Worm (Caenorhabditis elegans): ENCODE results near the gene rab-3.

rab-3 gene

DNA sequence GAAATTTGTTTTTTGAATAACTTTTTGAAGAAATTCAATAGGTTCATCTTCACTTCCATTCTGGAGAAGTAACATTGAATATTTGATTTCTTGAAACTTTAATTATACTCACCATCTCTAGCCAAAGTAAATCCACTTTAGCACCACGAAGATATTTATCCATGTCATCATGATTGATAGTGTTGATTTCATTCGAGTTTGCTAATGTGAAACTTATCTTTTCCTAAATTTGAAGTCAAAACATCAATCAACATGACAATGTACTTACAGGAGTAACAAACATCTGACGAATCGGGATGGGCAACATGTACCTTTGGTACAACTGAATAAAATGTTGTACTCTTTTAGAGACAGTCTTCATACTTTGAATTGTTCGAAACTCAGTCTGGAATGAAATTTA is 30.3 kb downstream of the rab-3 start:
- TF ChIP-seq aha-1 (tag) = peak; percentile 56
- TF ChIP-seq ctbp-1 (GFP tag; IDR thresholded peaks at IDR 0.05) = no peak
- TF ChIP-seq Y75B8A.6 (GFP tag; IDR thresholded peaks at IDR 0.05) = no peak
- TF ChIP-seq unc-62 (GFP tag; optimal IDR thresholded peaks at IDR 0.05 in 1 of 2) = peak in 1 of 2 experiments; percentile 62
- no peak for TF ChIP-seq unc-62 (tag; optimal IDR thresholded peaks at IDR 0.05)

DNA sequence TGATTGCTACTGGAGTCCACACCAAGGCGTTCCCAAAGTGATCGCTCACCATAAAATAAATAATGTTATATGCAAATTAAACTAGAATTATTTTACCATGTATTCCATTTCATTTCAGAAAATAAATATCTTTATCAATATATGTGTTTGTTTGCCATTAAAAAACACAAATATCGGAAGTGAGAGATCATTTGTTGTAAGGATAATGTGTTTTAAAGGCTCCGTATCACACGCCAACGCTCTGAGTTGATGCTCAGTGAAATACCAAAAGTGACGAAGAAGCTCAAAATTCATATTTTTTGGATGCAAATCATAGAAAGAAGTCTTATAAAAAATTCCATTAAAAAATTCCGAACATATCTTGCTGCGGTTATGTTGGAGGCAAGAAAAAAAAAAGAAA is 31.4 kb downstream of the rab-3 start:
- peak in 1 of 2 experiments; percentile 91 for TF ChIP-seq unc-62 (GFP tag; optimal IDR thresholded peaks at IDR 0.05 in 1 of 2)
- no peak for TF ChIP-seq unc-62 (tag; optimal IDR thresholded peaks at IDR 0.05)
- TF ChIP-seq F10B5.3 (tag; optimal IDR thresholded peaks at IDR 0.05) = no peak
- no peak for TF ChIP-seq vab-7 (GFP tag; IDR thresholded peaks at IDR 0.05)

DNA sequence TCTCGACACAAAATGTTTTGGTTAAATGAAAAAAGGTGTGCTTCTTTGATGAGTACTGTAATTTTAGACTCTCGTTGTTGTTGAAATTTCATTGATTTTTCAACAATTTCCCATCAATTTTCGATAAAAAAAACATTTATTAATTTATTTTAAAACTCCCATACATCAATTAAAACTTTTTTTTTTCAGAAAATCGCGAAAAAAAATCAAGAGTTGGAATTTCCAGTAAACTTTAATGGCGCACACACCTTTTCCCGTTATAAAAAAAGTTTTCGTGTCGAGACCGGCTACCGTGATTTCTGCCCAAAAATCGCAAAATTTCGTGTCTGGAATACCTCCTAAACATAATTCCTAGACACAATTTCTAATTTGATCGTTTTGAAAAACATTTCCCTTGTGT is 32.9 kb downstream of the rab-3 start, which contains the start of gene C25H3.14:
C25H3.14 (plus strand) TSS at position 301 of the 400 bp plus-strand sequence.
- TF ChIP-seq skn-1 (tag; optimal IDR thresholded peaks at IDR 0.05) = no peak

DNA sequence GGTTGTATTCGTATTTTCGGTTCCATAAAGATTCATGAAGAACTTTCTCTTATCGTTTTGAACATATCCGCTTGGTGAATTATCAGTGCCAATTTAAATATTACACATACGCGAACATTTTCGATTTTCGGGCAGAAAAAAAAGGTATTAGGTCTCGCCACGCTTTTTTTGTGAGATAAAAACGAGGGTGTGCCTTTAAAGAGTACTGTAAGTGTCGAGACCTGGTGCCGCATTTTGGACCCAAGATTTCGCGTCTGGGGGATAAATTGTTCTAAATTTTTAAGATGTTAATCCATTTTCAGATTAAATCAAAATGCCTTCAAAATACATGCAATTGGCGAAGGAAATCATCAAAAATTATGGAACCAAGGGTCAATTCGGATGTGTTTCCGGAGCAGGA is 33.8 kb downstream of the rab-3 start, which contains the start of gene C25H3.3:
C25H3.3 (plus strand) TSS at position 301 of the 400 bp plus-strand sequence.
- TF ChIP-seq aha-1 (tag) (peak; percentile 77), Y105C5A.15 (GFP tag; IDR thresholded peaks at IDR 0.05) (no peak)

DNA sequence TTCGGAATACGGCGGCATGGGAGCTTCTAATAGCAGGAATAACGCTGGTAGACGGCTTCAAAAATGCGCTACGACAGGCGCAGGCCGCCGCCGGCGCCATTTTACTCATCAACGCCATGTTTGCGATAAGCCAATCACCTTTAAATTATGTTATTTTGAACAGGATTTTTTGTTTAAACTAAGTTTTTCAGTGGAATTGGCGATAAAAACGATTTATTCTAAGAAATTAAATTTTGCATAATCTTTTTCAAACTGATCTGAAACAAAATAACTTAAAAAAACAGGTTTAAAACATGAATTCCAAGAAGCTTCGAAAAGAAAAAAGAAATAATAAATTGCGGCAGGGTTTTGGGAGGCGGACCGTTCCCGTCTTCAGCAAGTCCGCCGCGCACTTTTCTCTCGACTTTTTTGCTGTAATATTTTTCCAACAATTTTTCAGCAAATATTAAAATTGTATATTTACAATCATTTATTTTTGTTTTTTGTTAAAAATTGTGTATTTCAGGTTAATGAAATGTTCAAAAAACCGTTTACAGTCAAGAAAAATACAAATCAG is 36.4 kb downstream of the rab-3 start, which contains the start of the genes ndub-5 and eif-2D:
ndub-5 (minus strand) TSS at position 138 of the 556 bp plus-strand sequence.
eif-2D (plus strand) TSS at position 506 of the 556 bp plus-strand sequence.
- TF ChIP-seq lin-39 (tag; optimal IDR thresholded peaks at IDR 0.05) = no peak
- TF ChIP-seq aha-1 (tag) = peak; percentile 75
- TF ChIP-seq mep-1 (tag; optimal IDR thresholded peaks at IDR 0.05) = peak; percentile 5
- TF ChIP-seq madf-5 (GFP tag; IDR thresholded peaks at IDR 0.05) = no peak
- TF ChIP-seq unc-62 (GFP tag; optimal IDR thresholded peaks at IDR 0.05 in 1 of 2) = peak in 1 of 2 experiments; percentile 15
- no peak for TF ChIP-seq unc-62 (tag; optimal IDR thresholded peaks at IDR 0.05)
- peak; percentile 50 for TF ChIP-seq mes-2 (tag; optimal IDR thresholded peaks at IDR 0.05; ENCODE audit: poor library complexity, severe bottlenecking)
- peak in 1 of 2 experiments; percentile 37 for TF ChIP-seq lsy-2 (tag; optimal IDR thresholded peaks at IDR 0.05)

DNA sequence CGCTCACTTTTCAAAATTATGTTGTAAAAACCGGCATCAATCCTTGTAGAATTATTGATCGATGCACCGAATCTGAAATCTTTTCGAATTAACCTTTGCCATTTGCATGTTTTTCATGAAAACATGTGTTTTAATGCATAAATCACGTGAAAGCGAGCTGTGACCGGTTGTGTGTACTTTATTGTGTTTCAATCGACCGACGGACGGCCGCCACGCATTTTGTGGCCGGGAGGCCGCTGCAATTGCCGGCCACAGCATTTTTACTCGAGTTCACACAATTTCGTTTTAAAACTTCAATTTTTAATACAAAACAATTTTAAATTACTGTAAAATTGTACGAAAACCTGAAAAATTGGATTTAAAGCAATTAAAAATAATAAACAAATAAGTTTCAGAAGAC is 38.7 kb downstream of the rab-3 start, which contains the start of gene C25H3.11:
C25H3.11 (minus strand) TSS at position 82 of the 400 bp plus-strand sequence.
- TF ChIP-seq set-16 (GFP tag; IDR thresholded peaks at IDR 0.05) (no peak), madf-5 (GFP tag; IDR thresholded peaks at IDR 0.05) (no peak), hlh-11 (tag; optimal IDR thresholded peaks at IDR 0.05) (peak; percentile 78), lin-13 (GFP tag; optimal IDR thresholded peaks at IDR 0.05) (no peak), F44E2.7 (GFP tag; IDR thresholded peaks at IDR 0.05) (0 out of 2 replicates have a peak, but pooled peaks have one; percentile 45), ceh-32 (tag; optimal IDR thresholded peaks at IDR 0.05; ENCODE audit: poor library complexity) (no peak), arid-1 (GFP tag; conservative IDR thresholded peaks at IDR 0.05) (0 out of 2 replicates have a peak, but pooled peaks have one; percentile 24), ctbp-1 (GFP tag; IDR thresholded peaks at IDR 0.05) (no peak), T26A8.4 (GFP tag; IDR thresholded peaks at IDR 0.05) (0 out of 2 replicates have a peak, but pooled peaks have one; percentile 15), unc-130 (GFP tag; optimal IDR thresholded peaks at IDR 0.05) (no peak), unc-39 (tag; optimal IDR thresholded peaks at IDR 0.05) (no peak), daf-8 (GFP tag; IDR thresholded peaks at IDR 0.05) (no peak), ZK337.2 (GFP tag; IDR thresholded peaks at IDR 0.05) (no peak), lin-1 (GFP tag; IDR thresholded peaks at IDR 0.05) (no peak), dve-1 (tag; optimal IDR thresholded peaks at IDR 0.05; ENCODE audit: insufficient read depth) (peak; percentile 49), nhr-28 (tag; optimal IDR thresholded peaks at IDR 0.05) (peak; percentile 49), pha-4 (GFP tag; IDR thresholded peaks at IDR 0.05) (no peak), pha-4 (tag; optimal IDR thresholded peaks at IDR 0.05) (no peak), lin-38 (GFP tag; IDR thresholded peaks at IDR 0.05) (no peak), ceh-28 (tag; optimal IDR thresholded peaks at IDR 0.05) (no peak), D1046.2 (GFP tag; IDR thresholded peaks at IDR 0.05) (no peak), cey-2 (tag; optimal IDR thresholded peaks at IDR 0.05; ENCODE audit: borderline replicate concordance, insufficient read depth) (no peak), F26F4.8 (GFP tag; conservative IDR thresholded peaks at IDR 0.05) (no peak), zag-1 (tag; optimal IDR thresholded peaks at IDR 0.05) (no peak), nhr-11 (tag; optimal IDR thresholded peaks at IDR 0.05) (no peak), dmd-6 (GFP tag; IDR thresholded peaks at IDR 0.05) (peak; percentile 49; the same call in 1 of the 2 replicates), duxl-1 (tag; optimal IDR thresholded peaks at IDR 0.05; ENCODE audit: poor library complexity) (no peak), lsy-2 (tag; optimal IDR thresholded peaks at IDR 0.05) (no peak), ama-1 (optimal IDR thresholded peaks at IDR 0.05) (peak; percentile 53)
